Worm (Caenorhabditis elegans): ENCODE data around the gene mpst-7.

mpst-7 gene

DNA sequence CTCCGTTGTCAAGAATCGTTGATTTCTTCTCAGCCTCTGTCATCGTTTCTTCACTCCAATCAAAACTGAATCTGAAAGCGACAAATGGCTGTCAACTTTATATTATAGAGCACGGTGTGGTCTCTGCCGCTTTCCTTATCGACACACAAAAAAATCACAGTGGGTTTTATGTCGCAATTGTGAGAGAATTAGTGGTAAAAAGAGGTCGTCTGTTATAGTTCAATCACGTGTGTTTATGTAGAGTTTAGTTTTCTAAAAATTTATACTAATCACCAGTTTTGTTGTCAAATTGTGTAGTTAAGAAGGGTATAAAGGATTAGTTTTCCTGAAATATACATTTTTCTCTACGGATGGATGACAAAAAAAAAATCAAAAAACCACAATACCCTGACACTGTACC lies 26.0 kb downstream of the mpst-7 start, which contains the start of gene T16G1.7 (continued):
- TF ChIP-seq lag-1 (GFP tag; IDR thresholded peaks at IDR 0.05), result no peak
- no peak for TF ChIP-seq F22D6.2 (tag; optimal IDR thresholded peaks at IDR 0.05)
- no peak for TF ChIP-seq nhr-27 (tag; optimal IDR thresholded peaks at IDR 0.05)
- TF ChIP-seq nhr-179 (tag; optimal IDR thresholded peaks at IDR 0.05), result no peak
- no peak for TF ChIP-seq F33H1.4 (GFP tag; IDR thresholded peaks at IDR 0.05)
- TF ChIP-seq ceh-58 (GFP tag; IDR thresholded peaks at IDR 0.05), result no peak
- TF ChIP-seq nhr-90 (tag; optimal IDR thresholded peaks at IDR 0.05), result peak; percentile 29

DNA sequence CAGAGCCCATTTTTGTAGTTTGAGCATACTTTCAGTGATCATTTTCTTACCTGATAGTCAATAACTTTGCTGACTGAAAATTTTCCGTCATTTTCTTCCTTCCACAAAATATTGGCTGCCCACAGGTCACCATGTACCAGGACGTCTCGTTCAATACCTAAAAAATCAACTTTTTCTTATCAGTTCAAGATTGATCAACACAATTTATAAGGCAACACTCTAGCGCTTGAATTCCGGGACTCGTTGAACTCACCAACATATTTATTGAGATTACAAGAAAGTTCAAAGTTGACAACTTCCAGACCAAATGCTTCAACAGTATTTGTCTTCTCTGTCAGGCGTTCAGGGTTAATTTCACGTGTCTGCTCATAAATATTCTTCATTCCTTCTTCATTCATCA lies 27.3 kb downstream of the mpst-7 start:
- no peak for TF ChIP-seq ceh-91 (GFP tag; IDR thresholded peaks at IDR 0.05)
- TF ChIP-seq nhr-80 (tag; optimal IDR thresholded peaks at IDR 0.05), result peak; percentile 78

- TF ChIP-seq egl-18 (GFP tag; IDR thresholded peaks at IDR 0.05), result no peak
- TF ChIP-seq T26A5.8 (tag; optimal IDR thresholded peaks at IDR 0.05), result no peak
- TF ChIP-seq aptf-3 (GFP tag; IDR thresholded peaks at IDR 0.05), result no peak
- TF ChIP-seq Y53F4B.3 (GFP tag; IDR thresholded peaks at IDR 0.05), result no peak
- no peak for TF ChIP-seq rpc-1 (optimal IDR thresholded peaks at IDR 0.05)
- no peak for TF ChIP-seq rpc-1 (tag; optimal IDR thresholded peaks at IDR 0.05)
- no peak for TF ChIP-seq F52B5.7 (tag; optimal IDR thresholded peaks at IDR 0.05)
- TF ChIP-seq tbx-9 (tag; optimal IDR thresholded peaks at IDR 0.05; ENCODE audit: borderline replicate concordance), result no peak
- no peak for TF ChIP-seq snpc-1.3 (tag; optimal IDR thresholded peaks at IDR 0.05; ENCODE audit: insufficient read depth)
- TF ChIP-seq F10E7.11 (tag; optimal IDR thresholded peaks at IDR 0.05), result no peak
- TF ChIP-seq ceh-79 (tag; optimal IDR thresholded peaks at IDR 0.05), result no peak
- no peak for TF ChIP-seq tbp1 (GFP tag; optimal IDR thresholded peaks at IDR 0.05)
- no peak for TF ChIP-seq ztf-22 (GFP tag; optimal IDR thresholded peaks at IDR 0.05)
- no peak for TF ChIP-seq K11D2.4 (GFP tag; IDR thresholded peaks at IDR 0.05)
- TF ChIP-seq ets-4 (GFP tag; optimal IDR thresholded peaks at IDR 0.05), result no peak
- TF ChIP-seq ama-1 (optimal IDR thresholded peaks at IDR 0.05), result no peak
- TF ChIP-seq ama-1 (GFP tag; optimal IDR thresholded peaks at IDR 0.05), result no peak
- TF ChIP-seq attf-3 (GFP tag; conservative IDR thresholded peaks at IDR 0.05), result no peak
- TF ChIP-seq ceh-58 (GFP tag; IDR thresholded peaks at IDR 0.05), result no peak
- no peak for TF ChIP-seq snpc-4 (GFP tag; optimal IDR thresholded peaks at IDR 0.05)
- no peak for TF ChIP-seq snpc-4 (tag; optimal IDR thresholded peaks at IDR 0.05)
These were observed 31.9 kb downstream of the mpst-7 start, which contains the start of gene T16G1.2 for ce11 chrV:12928929-12929532. T16G1.2 (plus strand) TSS chrV:12929482.

DNA sequence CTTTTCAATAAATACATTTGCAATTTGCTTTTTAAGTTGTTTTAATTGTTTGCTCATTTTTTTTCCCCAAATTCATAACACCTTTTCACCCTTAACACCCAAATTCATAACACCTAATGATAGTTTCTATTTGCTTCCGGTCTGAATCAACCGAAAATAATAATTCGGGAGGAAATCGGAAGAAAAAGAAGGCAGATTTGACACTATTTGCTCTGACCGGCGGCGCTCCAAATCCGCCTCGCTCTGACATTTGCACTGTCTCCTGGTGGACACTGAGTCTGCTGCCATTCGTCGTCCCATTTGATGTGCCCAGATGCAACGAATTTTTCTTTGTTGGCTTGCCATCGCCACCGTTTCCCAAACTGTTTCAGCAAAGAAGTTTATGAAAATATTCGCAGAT lies 36.8 kb downstream of the mpst-7 start, which contains the start of gene pqn-67:
TSS of gene pqn-67 (plus strand) at position 301 of the 400 bp plus-strand sequence.
- no peak for TF ChIP-seq F55B11.4 (tag; optimal IDR thresholded peaks at IDR 0.05; ENCODE audit: borderline replicate concordance, insufficient read depth)
- TF ChIP-seq aptf-2 (GFP tag; conservative IDR thresholded peaks at IDR 0.05), result no peak
- TF ChIP-seq sea-2 (GFP tag; IDR thresholded peaks at IDR 0.05), result no peak

DNA sequence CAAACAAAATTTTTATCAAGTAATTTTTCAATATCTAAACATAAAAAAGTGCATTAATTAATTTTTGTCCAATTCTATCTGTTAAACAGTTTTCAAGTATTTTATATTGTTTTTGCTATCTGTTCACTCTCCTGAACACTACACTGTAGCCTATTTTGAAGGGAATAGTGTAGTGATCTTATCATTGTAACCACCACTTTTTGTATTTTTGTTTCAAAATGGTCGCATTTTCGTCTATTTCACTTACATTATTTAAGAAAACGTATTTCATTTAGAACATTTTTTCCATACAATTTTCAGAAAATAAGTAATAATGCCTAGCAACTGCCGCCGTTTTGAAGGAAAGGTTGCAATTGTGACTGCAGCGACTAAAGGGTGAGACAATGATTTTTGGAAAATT lies 38.6 kb downstream of the mpst-7 start, which contains the start of gene dhrs-4:
TSS of gene dhrs-4 (plus strand) at position 301 of the 400 bp plus-strand sequence.
- TF ChIP-seq Y53F4B.3 (GFP tag; IDR thresholded peaks at IDR 0.05) (no peak), ztf-28 (GFP tag; IDR thresholded peaks at IDR 0.05) (no peak), ceh-91 (GFP tag; IDR thresholded peaks at IDR 0.05) (no peak), egl-44 (GFP tag; IDR thresholded peaks at IDR 0.05) (no peak), sea-2 (GFP tag; IDR thresholded peaks at IDR 0.05) (no peak), him-1 (tag; optimal IDR thresholded peaks at IDR 0.05) (no peak), nhr-179 (tag; optimal IDR thresholded peaks at IDR 0.05) (no peak), F55B11.4 (tag; optimal IDR thresholded peaks at IDR 0.05; ENCODE audit: borderline replicate concordance, insufficient read depth) (no peak)
